Worm (Caenorhabditis elegans): ENCODE data around the gene C15F1.8.

Gene C15F1.8

ce11 chrII:6965573-6965972 is 12.1 kb downstream of the C15F1.8 start, which contains the start of gene tra-2:
TSS of gene tra-2 (minus strand) at chrII:6965673.
- TF ChIP-seq mdt-29 (GFP tag; IDR thresholded peaks at IDR 0.05) (no peak), rbr-2 (tag; optimal IDR thresholded peaks at IDR 0.05) (no peak), ztf-11 (tag; optimal IDR thresholded peaks at IDR 0.05) (no peak), dmd-8 (GFP tag; IDR thresholded peaks at IDR 0.05) (no peak), hlh-30 (tag; optimal IDR thresholded peaks at IDR 0.05; ENCODE audit: insufficient read depth) (no peak), F37D6.2 (tag; optimal IDR thresholded peaks at IDR 0.05) (no peak), ceh-20 (GFP tag; IDR thresholded peaks at IDR 0.05) (no peak), snpc-4 (tag; optimal IDR thresholded peaks at IDR 0.05) (no peak)

- TF ChIP-seq lin-15B (tag; optimal IDR thresholded peaks at IDR 0.05) (no peak), unc-62 (GFP tag; optimal IDR thresholded peaks at IDR 0.05 in 1 of 2) (peak in 1 of 2 experiments; percentile 95), unc-62 (tag; optimal IDR thresholded peaks at IDR 0.05) (no peak), dpl-1 (GFP tag; optimal IDR thresholded peaks at IDR 0.05) (no peak)
Measured at ce11 chrII:6958136-6958535, 19.5 kb downstream of the C15F1.8 start.

- TF ChIP-seq zip-2 (tag; optimal IDR thresholded peaks at IDR 0.05): no peak
- TF ChIP-seq ztf-11 (tag; optimal IDR thresholded peaks at IDR 0.05): no peak
- TF ChIP-seq nhr-28 (tag; optimal IDR thresholded peaks at IDR 0.05): no peak
- no peak for TF ChIP-seq F10B5.3 (tag; optimal IDR thresholded peaks at IDR 0.05)
- no peak for TF ChIP-seq ceh-20 (GFP tag; IDR thresholded peaks at IDR 0.05)
- TF ChIP-seq mdl-1 (tag; optimal IDR thresholded peaks at IDR 0.05): no peak
- TF ChIP-seq daf-16 (GFP tag; optimal IDR thresholded peaks at IDR 0.05): no peak
- peak; percentile 33 for TF ChIP-seq daf-16 (tag; optimal IDR thresholded peaks at IDR 0.05)
- TF ChIP-seq F49E8.2 (tag; optimal IDR thresholded peaks at IDR 0.05; ENCODE audit: borderline replicate concordance): no peak
- no peak for TF ChIP-seq nhr-41 (GFP tag; IDR thresholded peaks at IDR 0.05)
- TF ChIP-seq aha-1 (tag): peak; percentile 92
- no peak for TF ChIP-seq nhr-111 (GFP tag; optimal IDR thresholded peaks at IDR 0.05)
- no peak for TF ChIP-seq lin-15B (tag; optimal IDR thresholded peaks at IDR 0.05)
- TF ChIP-seq lsy-2 (tag; optimal IDR thresholded peaks at IDR 0.05): peak in 1 of 2 experiments; percentile 12
- no peak for TF ChIP-seq zip-11 (GFP tag; IDR thresholded peaks at IDR 0.05)
- no peak for TF ChIP-seq nhr-42 (GFP tag; IDR thresholded peaks at IDR 0.05)
- no peak for TF ChIP-seq nhr-48 (tag; optimal IDR thresholded peaks at IDR 0.05)
- TF ChIP-seq dve-1 (tag; optimal IDR thresholded peaks at IDR 0.05; ENCODE audit: insufficient read depth): peak; percentile 10
- TF ChIP-seq lin-38 (GFP tag; IDR thresholded peaks at IDR 0.05): peak; percentile 14; the same call in 1 of the 2 replicates
- no peak for TF ChIP-seq nhr-102 (tag; optimal IDR thresholded peaks at IDR 0.05)
- peak; percentile 35; the same call in 1 of the 2 replicates for TF ChIP-seq arid-1 (GFP tag; conservative IDR thresholded peaks at IDR 0.05)
- TF ChIP-seq ceh-62 (tag; optimal IDR thresholded peaks at IDR 0.05): no peak
- no peak for TF ChIP-seq fos-1 (tag; optimal IDR thresholded peaks at IDR 0.05)
- no peak for TF ChIP-seq dmd-8 (GFP tag; IDR thresholded peaks at IDR 0.05)
- no peak for TF ChIP-seq sdz-12 (GFP tag; optimal IDR thresholded peaks at IDR 0.05)
- TF ChIP-seq nhr-25 (tag; optimal IDR thresholded peaks at IDR 0.05; ENCODE audit: borderline replicate concordance, insufficient read depth): no peak
- no peak for TF ChIP-seq lin-39 (tag; optimal IDR thresholded peaks at IDR 0.05)
- no peak for TF ChIP-seq Y75B8A.6 (GFP tag; IDR thresholded peaks at IDR 0.05)
- TF ChIP-seq Y105C5A.15 (GFP tag; IDR thresholded peaks at IDR 0.05): no peak
- no peak for TF ChIP-seq nhr-76 (tag; optimal IDR thresholded peaks at IDR 0.05)
- TF ChIP-seq hif-1 (tag; optimal IDR thresholded peaks at IDR 0.05): no peak
- no peak for TF ChIP-seq ceh-28 (tag; optimal IDR thresholded peaks at IDR 0.05)
- TF ChIP-seq lim-7 (GFP tag; IDR thresholded peaks at IDR 0.05): no peak
Measured at ce11 chrII:6955084-6955697, 22.4 kb downstream of the C15F1.8 start.
